Worm (Caenorhabditis elegans) whole organism, late embryonic: Measurements from ENCODE around the gene K11G12.6.

Source experiments
- ama-1 ChIP-seq: fragments of 150-350 bp; optimal IDR thresholded peaks from 2 replicates; lab custom pipeline; 2014
- elt-2 ChIP-seq: sonication (generic microtip); optimal IDR thresholded peaks from 2 replicates; lab custom pipeline; 2016; ENCODE audit warnings: missing genetic modification reagents, missing genetic modification characterization, missing compliant biosample characterization
- fkh-10 ChIP-seq: fragments of 150-350 bp; optimal IDR thresholded peaks from 2 replicates; lab custom pipeline; 2014; ENCODE audit warnings: missing biosample characterization, missing genetic modification reagents, missing genetic modification characterization
- nfya-1 ChIP-seq: sonication (generic microtip); optimal IDR thresholded peaks from 2 replicates; lab custom pipeline; 2017; ENCODE audit warnings: missing genetic modification characterization, mild to moderate bottlenecking, missing compliant biosample characterization, antibody characterized with exemption, moderate library complexity
- npax-4 ChIP-seq: sonication (generic microtip); optimal IDR thresholded peaks from 2 replicates; lab custom pipeline; 2016; ENCODE audit warnings: missing genetic modification characterization, missing compliant biosample characterization
- pha-4 ChIP-seq: fragments of 150-350 bp; optimal IDR thresholded peaks from 2 replicates; lab custom pipeline; 2018; ENCODE audit warnings: missing biosample characterization, missing genetic modification reagents, missing genetic modification characterization
- ref-2 ChIP-seq: sonication (generic microtip); optimal IDR thresholded peaks from 2 replicates; lab custom pipeline; 2016; ENCODE audit warnings: missing genetic modification characterization, missing compliant biosample characterization
- unc-86 ChIP-seq: sonication (generic microtip); optimal IDR thresholded peaks from 2 replicates; lab custom pipeline; 2016; ENCODE audit warnings: missing genetic modification characterization, missing compliant biosample characterization

DNA sequence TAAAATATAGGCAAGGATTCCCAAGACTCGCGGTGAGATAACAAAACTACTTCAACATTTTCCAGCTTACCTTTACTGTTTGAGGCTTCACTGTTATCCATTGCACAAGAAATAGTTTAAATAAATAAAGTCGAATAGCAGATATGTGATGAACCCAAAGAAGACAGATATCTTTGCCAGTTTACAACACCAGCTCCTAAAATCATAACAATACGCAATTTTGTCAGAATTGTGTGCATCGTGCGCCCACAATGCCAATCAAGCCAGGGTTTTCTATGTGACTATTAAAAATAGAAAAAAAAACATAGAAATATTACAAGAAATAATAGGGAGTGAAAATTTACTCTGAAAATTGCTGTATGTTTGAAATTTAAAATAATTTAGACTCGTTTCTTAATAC is 46.8 kb downstream of the K11G12.6 start, which contains the start of gene F38B6.8:
- TF ChIP-seq elt-2 (tag; lab: Kevin White, UChicago) (no peak), pha-4 (tag; lab: Kevin White, UChicago) (no peak), unc-86 (tag; lab: Kevin White, UChicago) (no peak), fkh-10 (GFP tag; lab: Kevin White, UChicago) (no peak), npax-4 (tag; lab: Kevin White, UChicago) (no peak), ref-2 (tag; lab: Kevin White, UChicago) (no peak), ama-1 (lab: Kevin White, UChicago) (no peak), nfya-1 (no peak)
